Worm (Caenorhabditis elegans): Measurements from ENCODE around the gene nlp-24.

nlp-24 gene

DNA sequence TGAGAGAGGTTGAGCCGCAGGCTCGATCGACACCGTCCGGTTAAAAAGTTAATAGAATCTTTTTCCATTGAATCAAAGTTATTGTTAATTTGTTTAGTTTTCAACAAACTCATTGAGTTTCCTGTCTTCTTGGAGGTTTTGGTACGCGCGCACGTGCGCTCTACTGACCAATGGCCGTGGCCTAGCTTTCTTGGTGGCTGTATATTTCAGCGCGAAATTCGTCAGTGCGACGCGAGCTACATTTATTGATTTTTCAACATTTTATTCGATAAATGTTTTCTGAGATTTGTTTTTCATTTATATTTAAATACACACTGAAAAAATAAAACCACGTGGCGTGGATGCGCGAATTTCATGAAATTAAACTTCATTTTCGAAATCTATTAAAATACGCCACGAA lies 28.0 kb downstream of the nlp-24 start, which contains the start of gene bir-1:
bir-1 (plus strand) TSS at position 312 of the 400 bp plus-strand sequence.
- TF ChIP-seq B0261.1 (tag; optimal IDR thresholded peaks at IDR 0.05) (no peak), dox-1 (GFP tag; IDR thresholded peaks at IDR 0.05) (peak; percentile 82), madf-8 (GFP tag; conservative IDR thresholded peaks at IDR 0.05) (peak; percentile 15; the same call in 1 of the 2 replicates), attf-3 (GFP tag; conservative IDR thresholded peaks at IDR 0.05) (peak; percentile 22; the same call in 1 of the 2 replicates), K12H6.12 (tag; optimal IDR thresholded peaks at IDR 0.05) (peak; percentile 1), lin-26 (GFP tag; IDR thresholded peaks at IDR 0.05) (no peak), madf-6 (GFP tag; IDR thresholded peaks at IDR 0.05) (peak; percentile 57; the same call in 1 of the 2 replicates), pbrm-1 (GFP tag; IDR thresholded peaks at IDR 0.05) (0 out of 2 replicates have a peak, but pooled peaks have one; percentile 27), Y53F4B.3 (GFP tag; IDR thresholded peaks at IDR 0.05) (no peak), lsl-1 (GFP tag; optimal IDR thresholded peaks at IDR 0.05) (peak; percentile 40), egrh-3 (GFP tag; IDR thresholded peaks at IDR 0.05) (no peak), hlh-12 (tag; optimal IDR thresholded peaks at IDR 0.05) (no peak), rcor-1 (GFP tag; IDR thresholded peaks at IDR 0.05) (0 out of 2 replicates have a peak, but pooled peaks have one; percentile 26), efl-1 (GFP tag; optimal IDR thresholded peaks at IDR 0.05) (peak; percentile 75), him-1 (tag; optimal IDR thresholded peaks at IDR 0.05) (peak; percentile 21), F33H1.4 (GFP tag; IDR thresholded peaks at IDR 0.05) (peak; percentile 30; the same call in 1 of the 2 replicates), ztf-18 (tag; optimal IDR thresholded peaks at IDR 0.05) (peak; percentile 35), cebp-1 (GFP tag; IDR thresholded peaks at IDR 0.05) (no peak), cebp-1 (tag; optimal IDR thresholded peaks at IDR 0.05) (peak; percentile 52), lin-54 (GFP tag; optimal IDR thresholded peaks at IDR 0.05) (peak; percentile 32), ztf-28 (GFP tag; IDR thresholded peaks at IDR 0.05) (no peak), hmg-1.2 (GFP tag; IDR thresholded peaks at IDR 0.05) (peak; percentile 34; the same call in 1 of the 2 replicates), zfh-2 (GFP tag; conservative IDR thresholded peaks at IDR 0.05) (0 out of 2 replicates have a peak, but pooled peaks have one; percentile 8), tbp1 (GFP tag; optimal IDR thresholded peaks at IDR 0.05) (peak; percentile 22), mcd-1 (GFP tag; IDR thresholded peaks at IDR 0.05) (peak; percentile 74), ceh-40 (GFP tag; IDR thresholded peaks at IDR 0.05) (no peak), Y95B8A.8 (GFP tag; IDR thresholded peaks at IDR 0.05) (peak; percentile 46; the same call in 1 of the 2 replicates), ekl-4 (GFP tag; IDR thresholded peaks at IDR 0.05) (0 out of 2 replicates have a peak, but pooled peaks have one; percentile 23), aptf-3 (GFP tag; IDR thresholded peaks at IDR 0.05) (no peak), ZK185.1 (tag; optimal IDR thresholded peaks at IDR 0.05; ENCODE audit: poor library complexity, severe bottlenecking) (peak; percentile 51), unc-130 (GFP tag; optimal IDR thresholded peaks at IDR 0.05) (peak; percentile 42), madf-3 (GFP tag; IDR thresholded peaks at IDR 0.05) (no peak), rec-8 (tag; optimal IDR thresholded peaks at IDR 0.05) (peak in 1 of 2 experiments; percentile 7), Y67H2A.10 (GFP tag; conservative IDR thresholded peaks at IDR 0.05) (0 out of 2 replicates have a peak, but pooled peaks have one; percentile 23), ztf-6 (GFP tag; IDR thresholded peaks at IDR 0.05) (no peak), nhr-80 (tag; optimal IDR thresholded peaks at IDR 0.05) (peak; percentile 50), dpl-1 (GFP tag; optimal IDR thresholded peaks at IDR 0.05) (peak; percentile 25), attf-5 (GFP tag; optimal IDR thresholded peaks at IDR 0.05) (peak; percentile 81), lir-1 (GFP tag; conservative IDR thresholded peaks at IDR 0.05) (no peak), snpc-4 (GFP tag; optimal IDR thresholded peaks at IDR 0.05) (no peak), snpc-4 (tag; optimal IDR thresholded peaks at IDR 0.05) (peak in 2 of 4 experiments; percentile 37 to 58), D2030.7 (GFP tag; IDR thresholded peaks at IDR 0.05) (peak; percentile 66), bed-2 (GFP tag; IDR thresholded peaks at IDR 0.05) (0 out of 2 replicates have a peak, but pooled peaks have one; percentile 61), nhr-179 (tag; optimal IDR thresholded peaks at IDR 0.05) (no peak), chd-7 (tag; optimal IDR thresholded peaks at IDR 0.05) (no peak), ets-4 (GFP tag; optimal IDR thresholded peaks at IDR 0.05) (no peak), madf-10 (tag; optimal IDR thresholded peaks at IDR 0.05) (peak; percentile 35), pha-4 (tag; optimal IDR thresholded peaks at IDR 0.05) (no peak), ceh-91 (GFP tag; IDR thresholded peaks at IDR 0.05) (0 out of 2 replicates have a peak, but pooled peaks have one; percentile 35)
